Fruit fly (Drosophila melanogaster) whole organism, pupa: ENCODE results near the gene CrzR.

Experiments used
- CG10348 ChIP-seq: fragments of 200-800 bp; sonication (Bioruptor generic); IDR thresholded peaks from 2 replicates; pipeline ENCODE4 v1.3.6; 2022; ENCODE audit warnings: missing biosample characterization, missing genetic modification characterization
- CG12605 ChIP-seq: fragments of 200-800 bp; sonication (Bioruptor generic); IDR thresholded peaks from 2 replicates; pipeline ENCODE4 v1.3.6; 2022; ENCODE audit warnings: missing biosample characterization, missing genetic modification characterization
- CG13204 ChIP-seq: fragments of 200-800 bp; sonication (Bioruptor generic); optimal IDR thresholded peaks from 2 replicates; lab custom pipeline; 2018; ENCODE audit warnings: missing biosample characterization, mild to moderate bottlenecking, missing genetic modification characterization, moderate library complexity
- CG8159 ChIP-seq: fragments of 200-800 bp; sonication (Bioruptor generic); optimal IDR thresholded peaks from 3 replicates; lab custom pipeline; 2018; ENCODE audit warnings: missing biosample characterization, mild to moderate bottlenecking, missing genetic modification characterization, moderate library complexity
- CG8301 ChIP-seq: fragments of 200-800 bp; sonication (Bioruptor generic); optimal IDR thresholded peaks from 2 replicates; lab custom pipeline; 2018; ENCODE audit warnings: missing biosample characterization, mild to moderate bottlenecking, missing genetic modification characterization
- Pif1A ChIP-seq: fragments of 200-800 bp; sonication (Bioruptor generic); optimal IDR thresholded peaks from 3 replicates; lab custom pipeline; 2016; ENCODE audit warnings: missing biosample characterization, missing genetic modification characterization
- Snoo ChIP-seq: fragments of 200-800 bp; sonication (Bioruptor generic); optimal IDR thresholded peaks from 3 replicates; lab custom pipeline; 2017; ENCODE audit warnings: missing biosample characterization, mild to moderate bottlenecking, missing genetic modification characterization, inconsistent platforms
- fd96Ca ChIP-seq: fragments of 200-800 bp; sonication (Bioruptor generic); IDR thresholded peaks from 3 replicates; pipeline ENCODE4 v1.3.6; 2022; ENCODE audit warnings: missing biosample characterization, missing genetic modification characterization
- rn ChIP-seq: fragments of 200-800 bp; sonication (Bioruptor generic); IDR thresholded peaks from 2 replicates; pipeline ENCODE4 v1.3.6; 2022; ENCODE audit warnings: missing biosample characterization, missing genetic modification characterization

DNA sequence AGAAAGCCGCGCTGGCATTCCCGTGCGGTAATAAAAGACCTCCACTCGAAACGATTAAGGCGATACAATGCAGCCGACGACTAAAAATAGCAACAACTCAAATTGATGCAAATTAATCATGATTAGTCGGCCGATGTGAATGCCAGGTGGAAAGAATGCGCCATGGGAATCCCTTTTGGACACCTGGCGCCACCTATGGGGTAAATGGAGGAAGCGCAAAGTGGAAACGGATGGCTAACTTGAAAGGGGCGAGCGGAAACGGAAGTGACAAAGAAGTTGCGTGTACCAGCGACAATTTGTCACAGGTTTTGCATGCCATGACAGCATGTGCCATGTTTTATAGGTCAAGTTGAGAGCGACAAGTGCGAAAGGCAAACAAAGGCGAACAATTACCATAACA is 29.2 kb upstream of the CrzR start:
- no peak for TF ChIP-seq CG13204 (GFP tag; lab: Kevin White, UChicago)
- no peak for TF ChIP-seq CG10348 (GFP tag; lab: Robert Waterston, UW)
- TF ChIP-seq Snoo (tag; lab: Kevin White, UChicago) = no peak
- TF ChIP-seq CG12605 (GFP tag; lab: Robert Waterston, UW) = no peak
- TF ChIP-seq Pif1A (GFP tag; lab: Kevin White, UChicago) = no peak
- no peak for TF ChIP-seq CG8159 (tag; lab: Kevin White, UChicago)
- no peak for TF ChIP-seq rn (GFP tag; lab: Robert Waterston, UW)
- no peak for TF ChIP-seq fd96Ca (GFP tag; lab: Robert Waterston, UW)
- TF ChIP-seq CG8301 (tag; lab: Kevin White, UChicago) = no peak
